Worm (Caenorhabditis elegans) whole organism, late embryonic: ENCODE results near the gene cdh-8.
A peak's percentile ranks its signal among the peaks of the same experiment; 100 is the strongest.

Experiments
- C08G9.2 ChIP-seq: sonication (generic microtip); optimal IDR thresholded peaks from 2 replicates; lab custom pipeline; 2016; ENCODE audit warnings: mild to moderate bottlenecking, missing genetic modification characterization, moderate library complexity, missing compliant biosample characterization
- F13H6.1 ChIP-seq: sonication (generic microtip); optimal IDR thresholded peaks from 2 replicates; lab custom pipeline; 2016; ENCODE audit warnings: missing genetic modification characterization, missing compliant biosample characterization
- T23F11.4 ChIP-seq: fragments of 200-800 bp; sonication (Bioruptor generic); optimal IDR thresholded peaks from 2 replicates; lab custom pipeline; 2018; ENCODE audit warnings: mild to moderate bottlenecking, missing genetic modification characterization, missing compliant biosample characterization
- Y22D7AL.16 ChIP-seq: sonication (generic microtip); optimal IDR thresholded peaks from 2 replicates; lab custom pipeline; 2016; ENCODE audit warnings: missing genetic modification characterization, missing compliant biosample characterization
- ahr-1 ChIP-seq: sonication (generic microtip); optimal IDR thresholded peaks from 2 replicates; lab custom pipeline; 2016; ENCODE audit warnings: missing genetic modification characterization, missing compliant biosample characterization
- ama-1 ChIP-seq: fragments of 150-350 bp; optimal IDR thresholded peaks from 2 replicates; lab custom pipeline; 2014
- ceh-18 ChIP-seq: sonication (generic microtip); optimal IDR thresholded peaks from 2 replicates; lab custom pipeline; 2016; ENCODE audit warnings: missing genetic modification characterization, missing compliant biosample characterization
- ceh-19 ChIP-seq: fragments of 200-800 bp; sonication (Bioruptor generic); optimal IDR thresholded peaks from 2 replicates; lab custom pipeline; 2018; ENCODE audit warnings: mild to moderate bottlenecking, missing genetic modification characterization, missing compliant biosample characterization
- ceh-2 ChIP-seq: sonication (generic microtip); optimal IDR thresholded peaks from 2 replicates; lab custom pipeline; 2016; ENCODE audit warnings: missing genotype, missing genetic modification characterization, missing compliant biosample characterization
- ceh-30 ChIP-seq: fragments of 150-350 bp; optimal IDR thresholded peaks from 2 replicates; lab custom pipeline; 2014; ENCODE audit warnings: missing biosample characterization, missing genetic modification characterization
- ceh-31 ChIP-seq: sonication (generic microtip); optimal IDR thresholded peaks from 2 replicates; lab custom pipeline; 2016; ENCODE audit warnings: missing genetic modification characterization, missing compliant biosample characterization
- ceh-45 ChIP-seq: fragments of 200-800 bp; sonication (Bioruptor generic); IDR thresholded peaks from 2 replicates; pipeline ENCODE4 v1.3.6; 2022; ENCODE audit warnings: missing genetic modification reagents, missing genetic modification characterization, missing compliant biosample characterization
- dve-1 ChIP-seq: sonication (generic microtip); optimal IDR thresholded peaks from 2 replicates; lab custom pipeline; 2017; ENCODE audit warnings: antibody characterized with exemption, mild to moderate bottlenecking, missing genetic modification characterization, missing compliant biosample characterization
- ets-4 ChIP-seq: sonication (generic microtip); optimal IDR thresholded peaks from 2 replicates; lab custom pipeline; 2016; ENCODE audit warnings: missing genetic modification characterization, missing compliant biosample characterization
- eyg-1 ChIP-seq: sonication (generic microtip); optimal IDR thresholded peaks from 2 replicates; lab custom pipeline; 2016; ENCODE audit warnings: missing genotype, missing genetic modification characterization, missing compliant biosample characterization
- fkh-10 ChIP-seq: fragments of 150-350 bp; optimal IDR thresholded peaks from 2 replicates; lab custom pipeline; 2014; ENCODE audit warnings: missing biosample characterization, missing genetic modification reagents, missing genetic modification characterization
- hlh-13 ChIP-seq: fragments of 200-800 bp; sonication (Bioruptor generic); optimal IDR thresholded peaks from 2 replicates; lab custom pipeline; 2018; ENCODE audit warnings: mild to moderate bottlenecking, missing genetic modification characterization, missing compliant biosample characterization
- hlh-6 ChIP-seq: sonication (generic microtip); optimal IDR thresholded peaks from 2 replicates; lab custom pipeline; 2016; ENCODE audit warnings: missing genotype, missing genetic modification characterization, missing compliant biosample characterization
- hlh-8 ChIP-seq: sonication (generic microtip); optimal IDR thresholded peaks from 2 replicates; lab custom pipeline; 2016; ENCODE audit warnings: missing genotype, missing genetic modification characterization, missing compliant biosample characterization
- lim-6 ChIP-seq: sonication (generic microtip); optimal IDR thresholded peaks from 2 replicates; lab custom pipeline; 2016; ENCODE audit warnings: missing genetic modification characterization, missing compliant biosample characterization
- lin-11 ChIP-seq: fragments of 200-800 bp; sonication (Bioruptor generic); optimal IDR thresholded peaks from 2 replicates; lab custom pipeline; 2018; ENCODE audit warnings: mild to moderate bottlenecking, missing genetic modification characterization, missing compliant biosample characterization
- nhr-11 ChIP-seq: fragments of 150-350 bp; optimal IDR thresholded peaks from 2 replicates; lab custom pipeline; 2014; ENCODE audit warnings: missing biosample characterization, missing genetic modification characterization
- pag-3 ChIP-seq: sonication (generic microtip); optimal IDR thresholded peaks from 2 replicates; lab custom pipeline; 2016; ENCODE audit warnings: missing compliant biosample characterization, missing genetic modification characterization, borderline replicate concordance
- pat-9 ChIP-seq: fragments of 200-800 bp; sonication (Bioruptor generic); optimal IDR thresholded peaks from 2 replicates; lab custom pipeline; 2018; ENCODE audit warnings: mild to moderate bottlenecking, missing genetic modification characterization, moderate library complexity, missing compliant biosample characterization
- pax-1 ChIP-seq: fragments of 150-350 bp; optimal IDR thresholded peaks from 2 replicates; lab custom pipeline; 2014; ENCODE audit warnings: missing biosample characterization, missing genetic modification characterization
- pha-2 ChIP-seq: sonication (generic microtip); optimal IDR thresholded peaks from 2 replicates; lab custom pipeline; 2017; ENCODE audit warnings: mild to moderate bottlenecking, missing genetic modification characterization, missing compliant biosample characterization
- pha-4 ChIP-seq: fragments of 150-350 bp; optimal IDR thresholded peaks from 2 replicates; lab custom pipeline; 2018; ENCODE audit warnings: missing biosample characterization, missing genetic modification reagents, missing genetic modification characterization
- pqm-1 ChIP-seq: sonication (generic microtip); optimal IDR thresholded peaks from 2 replicates; lab custom pipeline; 2016; ENCODE audit warnings: missing genetic modification characterization, missing compliant biosample characterization
- ref-2 ChIP-seq: sonication (generic microtip); optimal IDR thresholded peaks from 2 replicates; lab custom pipeline; 2016; ENCODE audit warnings: missing genetic modification characterization, missing compliant biosample characterization
- rnt-1 ChIP-seq: sonication (generic microtip); optimal IDR thresholded peaks from 2 replicates; lab custom pipeline; 2016; ENCODE audit warnings: missing genetic modification characterization, missing compliant biosample characterization
- sdc-2 ChIP-seq: sonication (generic microtip); optimal IDR thresholded peaks from 2 replicates; lab custom pipeline; 2016; ENCODE audit warnings: missing genotype, missing genetic modification characterization, missing compliant biosample characterization
- sox-2 ChIP-seq: fragments of 200-800 bp; sonication (Bioruptor generic); IDR thresholded peaks from 2 replicates; pipeline ENCODE4 v1.3.6; 2022; ENCODE audit warnings: missing genetic modification reagents, missing genetic modification characterization, missing compliant biosample characterization
- sox-4 ChIP-seq: sonication (generic microtip); optimal IDR thresholded peaks from 2 replicates; lab custom pipeline; 2017; ENCODE audit warnings: mild to moderate bottlenecking, missing genetic modification characterization, inconsistent platforms, missing compliant biosample characterization
- tbx-2 ChIP-seq: sonication (generic microtip); optimal IDR thresholded peaks from 2 replicates; lab custom pipeline; 2016; ENCODE audit warnings: missing genetic modification characterization, missing compliant biosample characterization
- unc-42 ChIP-seq: sonication (generic microtip); optimal IDR thresholded peaks from 2 replicates; lab custom pipeline; 2016; ENCODE audit warnings: missing genotype, missing genetic modification characterization, missing compliant biosample characterization

The cdh-8 gene

DNA sequence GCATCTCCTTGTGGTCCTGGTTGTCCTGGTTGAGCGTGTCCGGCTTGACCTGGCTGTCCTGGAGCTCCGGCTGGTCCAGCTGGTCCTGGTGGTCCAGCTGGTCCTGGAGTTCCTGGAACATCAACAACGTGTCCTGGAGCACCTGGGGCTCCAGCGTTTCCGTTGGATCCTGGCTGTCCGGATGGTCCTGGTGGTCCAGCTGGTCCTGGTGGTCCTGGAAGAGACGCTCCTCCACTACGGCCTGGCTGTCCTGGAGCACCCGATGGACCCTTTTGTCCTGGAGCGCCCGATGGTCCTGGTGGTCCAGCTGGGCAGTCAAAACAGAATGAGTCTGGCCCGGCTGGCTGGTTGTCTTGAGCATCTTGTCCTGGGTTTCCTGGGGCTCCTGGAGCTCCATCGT is 14.0 kb upstream of the cdh-8 start:
- TF ChIP-seq pha-2, result no peak
- TF ChIP-seq hlh-6 (tag; lab: Kevin White, UChicago), result peak; percentile 42

DNA sequence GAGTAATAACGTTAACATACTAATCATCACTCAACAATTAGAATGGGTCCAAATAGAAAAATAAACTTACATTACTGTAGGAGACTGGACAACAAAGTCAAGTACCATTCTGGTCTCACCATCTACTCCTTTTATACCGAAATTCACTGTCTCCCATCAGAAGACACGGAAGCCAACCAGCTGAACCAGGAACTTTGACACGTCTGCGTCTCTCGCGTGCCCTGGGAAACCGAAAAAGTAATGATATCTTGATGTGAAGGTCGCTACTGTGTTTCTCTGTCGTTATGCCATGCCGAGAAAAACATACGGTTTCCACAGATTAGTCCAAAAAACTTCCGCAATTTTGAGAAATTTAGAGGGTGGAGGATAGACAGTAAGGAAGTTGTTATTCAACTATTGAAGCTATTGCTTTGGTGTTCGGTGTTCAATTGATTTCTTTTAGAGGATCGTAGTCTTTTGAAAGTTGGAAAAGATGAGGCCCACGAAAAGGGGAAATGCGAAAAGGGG is 13.0 kb upstream of the cdh-8 start, which contains the start of gene col-101:
col-101 (minus strand) TSS at position 457 of the 507 bp plus-strand sequence.
- TF ChIP-seq rnt-1 (tag; lab: Kevin White, UChicago), result no peak
- no peak for TF ChIP-seq pax-1 (tag; lab: Kevin White, UChicago)
- no peak for TF ChIP-seq ceh-31 (tag; lab: Kevin White, UChicago)
- no peak for TF ChIP-seq ceh-2 (tag; lab: Kevin White, UChicago)
- no peak for TF ChIP-seq ceh-18 (tag; lab: Kevin White, UChicago)
- TF ChIP-seq ref-2, result no peak
- TF ChIP-seq pag-3 (tag; lab: Kevin White, UChicago), result no peak
- TF ChIP-seq F13H6.1, result no peak
- no peak for TF ChIP-seq pha-4 (tag; lab: Kevin White, UChicago)
- TF ChIP-seq nhr-11, result no peak
- TF ChIP-seq hlh-13 (GFP tag; lab: Kevin White, UChicago), result no peak
- TF ChIP-seq sox-4 (tag; lab: Kevin White, UChicago), result no peak
- no peak for TF ChIP-seq ets-4

DNA sequence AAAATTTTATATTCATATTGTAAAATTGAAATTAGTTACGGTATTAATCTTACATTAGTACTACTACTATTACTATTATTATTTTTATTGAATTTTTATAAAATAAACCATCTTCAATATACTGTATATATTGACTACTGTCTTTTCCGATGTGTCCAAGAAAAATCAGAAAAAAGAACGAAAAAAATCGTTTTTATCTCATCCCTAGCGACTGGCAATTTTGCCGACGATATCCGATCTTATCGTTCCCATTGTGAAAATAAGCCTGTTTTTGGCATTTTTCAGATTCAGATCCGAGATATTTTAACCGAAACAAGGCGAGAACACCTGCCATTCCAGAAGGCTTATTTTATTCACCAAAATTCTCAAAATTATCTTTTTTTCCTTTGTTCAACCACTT is 9.1 kb upstream of the cdh-8 start, which contains the start of gene F18F11.4:
F18F11.4 (plus strand) TSS at position 301 of the 400 bp plus-strand sequence.
- no peak for TF ChIP-seq pag-3 (tag; lab: Kevin White, UChicago)
- no peak for TF ChIP-seq hlh-8 (tag; lab: Kevin White, UChicago)
- TF ChIP-seq F13H6.1, result no peak
- TF ChIP-seq dve-1, result no peak
- no peak for TF ChIP-seq ceh-45 (GFP tag; lab: Robert Waterston, UW)
- no peak for TF ChIP-seq ahr-1 (tag; lab: Kevin White, UChicago)
- TF ChIP-seq hlh-13 (GFP tag; lab: Kevin White, UChicago), result no peak
- TF ChIP-seq T23F11.4, result no peak
- no peak for TF ChIP-seq pqm-1
- TF ChIP-seq lin-11, result no peak
- no peak for TF ChIP-seq pax-1 (tag; lab: Kevin White, UChicago)
- no peak for TF ChIP-seq ceh-19 (GFP tag; lab: Kevin White, UChicago)
- no peak for TF ChIP-seq tbx-2 (tag; lab: Kevin White, UChicago)
- no peak for TF ChIP-seq fkh-10
- TF ChIP-seq unc-42 (tag; lab: Kevin White, UChicago), result no peak
- no peak for TF ChIP-seq ceh-30 (tag; lab: Kevin White, UChicago)
- no peak for TF ChIP-seq lim-6
- no peak for TF ChIP-seq ama-1 (lab: Kevin White, UChicago)

DNA sequence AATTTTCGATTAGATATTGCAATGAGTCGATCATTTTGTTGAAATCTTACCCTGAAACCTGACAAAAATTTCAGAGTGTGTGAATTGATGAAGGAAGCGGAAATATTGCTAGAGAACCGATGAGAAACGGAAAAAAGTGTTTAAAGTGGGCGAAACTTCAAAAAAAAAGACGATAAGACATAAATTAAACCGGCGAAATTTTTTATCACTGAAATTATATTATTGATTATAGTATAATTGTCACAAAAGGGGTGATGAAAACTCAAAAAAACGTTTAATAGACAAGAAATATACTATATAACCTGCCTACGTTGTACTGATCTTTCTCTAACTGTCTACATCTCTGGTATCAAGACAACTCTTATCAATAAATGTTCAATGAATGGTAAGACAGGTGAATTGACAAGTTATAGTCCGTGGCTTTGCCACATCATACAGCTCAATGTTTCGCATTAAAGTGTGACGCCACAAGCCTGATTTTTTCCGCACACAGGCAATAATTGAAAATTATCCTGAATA is 2.4 kb upstream of the cdh-8 start, which contains the start of gene pxmp-4:
pxmp-4 (minus strand) TSS at position 51 of the 519 bp plus-strand sequence.
- TF ChIP-seq hlh-8 (tag; lab: Kevin White, UChicago), result no peak
- no peak for TF ChIP-seq C08G9.2 (tag; lab: Kevin White, UChicago)
- no peak for TF ChIP-seq pax-1 (tag; lab: Kevin White, UChicago)
- no peak for TF ChIP-seq sdc-2
- no peak for TF ChIP-seq pat-9 (tag; lab: Kevin White, UChicago)
- TF ChIP-seq eyg-1 (tag; lab: Kevin White, UChicago), result no peak
- no peak for TF ChIP-seq Y22D7AL.16 (tag; lab: Kevin White, UChicago)
- no peak for TF ChIP-seq sox-2 (GFP tag; lab: Robert Waterston, UW)
- no peak for TF ChIP-seq sox-4 (tag; lab: Kevin White, UChicago)
- no peak for TF ChIP-seq ama-1 (lab: Kevin White, UChicago)
